Worm (Caenorhabditis elegans): ENCODE measurements around the gene sprp-4.
A peak's percentile ranks its signal among the peaks of the same experiment; 100 is the strongest.

sprp-4 gene

DNA sequence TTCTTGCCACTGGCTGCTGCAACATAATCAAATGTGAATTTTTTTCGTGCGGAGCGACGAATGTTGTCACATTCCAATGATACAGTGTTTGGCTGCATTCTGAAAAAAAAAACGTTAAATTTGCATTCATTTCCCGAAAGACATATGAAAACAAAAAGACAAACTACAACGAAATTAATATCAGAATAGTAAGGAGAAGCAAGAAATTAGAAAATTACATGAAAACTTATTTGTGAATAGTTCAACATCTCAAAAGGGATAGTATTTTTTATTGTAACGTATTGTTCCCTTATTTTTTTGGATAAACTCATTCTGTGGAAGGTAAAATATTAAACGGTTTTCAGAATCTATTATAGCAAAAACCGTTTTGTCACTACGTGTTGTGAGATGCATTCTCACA, at the start of gene sprp-4:
Gene sprp-4, minus strand, starts transcription at position 101 of the 400 bp plus-strand sequence.
- no peak for TF ChIP-seq nhr-20 (tag; optimal IDR thresholded peaks at IDR 0.05)
- no peak for TF ChIP-seq aly-2 (tag; optimal IDR thresholded peaks at IDR 0.05)
- TF ChIP-seq tbx-2 (tag; optimal IDR thresholded peaks at IDR 0.05): no peak
- no peak for TF ChIP-seq C04F5.9 (tag; optimal IDR thresholded peaks at IDR 0.05)
- TF ChIP-seq elt-2 (tag; optimal IDR thresholded peaks at IDR 0.05): no peak
- TF ChIP-seq unc-62 (GFP tag; optimal IDR thresholded peaks at IDR 0.05): no peak
- TF ChIP-seq ama-1 (optimal IDR thresholded peaks at IDR 0.05): no peak
- TF ChIP-seq ceh-88 (GFP tag; IDR thresholded peaks at IDR 0.05): no peak
- TF ChIP-seq unc-130 (tag; optimal IDR thresholded peaks at IDR 0.05): no peak
- no peak for TF ChIP-seq pax-3 (tag; optimal IDR thresholded peaks at IDR 0.05)
- no peak for TF ChIP-seq unc-98 (GFP tag; IDR thresholded peaks at IDR 0.05)
- no peak for TF ChIP-seq hpl-2 (GFP tag; optimal IDR thresholded peaks at IDR 0.05)
- TF ChIP-seq fkh-4 (tag; optimal IDR thresholded peaks at IDR 0.05; ENCODE audit: borderline replicate concordance): no peak
- TF ChIP-seq unc-86 (tag; optimal IDR thresholded peaks at IDR 0.05): no peak
- TF ChIP-seq nhr-28 (tag; optimal IDR thresholded peaks at IDR 0.05): no peak
- no peak for TF ChIP-seq nhr-90 (tag; optimal IDR thresholded peaks at IDR 0.05; ENCODE audit: poor library complexity)

DNA sequence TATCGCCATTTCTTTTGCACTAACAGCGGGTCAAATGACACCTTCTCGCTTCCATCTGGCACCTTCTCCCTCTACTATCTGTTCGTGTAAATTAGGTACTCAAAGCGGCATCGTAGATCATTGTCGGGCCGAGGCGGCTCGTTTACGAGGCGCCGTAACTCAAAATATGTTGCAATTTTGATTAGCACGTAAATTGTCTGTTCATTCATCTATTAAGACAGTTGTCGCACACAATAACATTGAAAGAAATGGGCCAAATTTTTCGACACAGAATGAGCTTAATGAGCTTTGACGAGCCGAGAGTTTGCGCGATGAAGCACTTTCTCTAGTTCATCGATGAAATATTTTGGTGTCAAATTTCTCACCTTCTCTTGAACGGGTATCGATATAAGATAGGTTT, 49.5 kb upstream of the sprp-4 start:
- TF ChIP-seq efl-1 (optimal IDR thresholded peaks at IDR 0.05): no peak
- peak in 1 of 2 experiments; percentile 70 for TF ChIP-seq efl-1 (GFP tag; optimal IDR thresholded peaks at IDR 0.05 in 1 of 2)
- TF ChIP-seq zip-4 (GFP tag; optimal IDR thresholded peaks at IDR 0.05): no peak
- no peak for TF ChIP-seq ceh-82 (tag; optimal IDR thresholded peaks at IDR 0.05)

DNA sequence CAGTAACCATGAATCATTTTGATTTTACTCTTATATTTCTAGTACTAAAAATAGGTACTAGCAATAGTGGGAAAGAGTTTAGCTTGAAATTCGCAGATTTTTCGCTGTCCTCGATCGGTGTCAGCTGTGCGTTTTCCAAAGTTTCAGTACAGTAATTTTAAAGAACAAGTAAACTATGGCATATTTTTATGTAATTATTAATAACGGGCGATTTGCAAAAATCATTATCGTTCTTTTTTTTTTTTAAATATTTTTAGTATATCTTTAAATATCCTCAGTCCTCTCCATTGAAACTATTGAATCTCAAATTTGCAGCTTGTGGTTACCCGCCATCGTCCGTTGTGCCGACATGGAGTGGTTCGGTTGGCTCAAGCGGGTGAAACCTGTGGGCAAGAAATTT, 39.4 kb upstream of the sprp-4 start, which contains the start of gene C13E3.1:
Gene C13E3.1, plus strand, starts transcription at position 301 of the 400 bp plus-strand sequence.
- no peak for TF ChIP-seq fkh-10 (GFP tag; optimal IDR thresholded peaks at IDR 0.05)

DNA sequence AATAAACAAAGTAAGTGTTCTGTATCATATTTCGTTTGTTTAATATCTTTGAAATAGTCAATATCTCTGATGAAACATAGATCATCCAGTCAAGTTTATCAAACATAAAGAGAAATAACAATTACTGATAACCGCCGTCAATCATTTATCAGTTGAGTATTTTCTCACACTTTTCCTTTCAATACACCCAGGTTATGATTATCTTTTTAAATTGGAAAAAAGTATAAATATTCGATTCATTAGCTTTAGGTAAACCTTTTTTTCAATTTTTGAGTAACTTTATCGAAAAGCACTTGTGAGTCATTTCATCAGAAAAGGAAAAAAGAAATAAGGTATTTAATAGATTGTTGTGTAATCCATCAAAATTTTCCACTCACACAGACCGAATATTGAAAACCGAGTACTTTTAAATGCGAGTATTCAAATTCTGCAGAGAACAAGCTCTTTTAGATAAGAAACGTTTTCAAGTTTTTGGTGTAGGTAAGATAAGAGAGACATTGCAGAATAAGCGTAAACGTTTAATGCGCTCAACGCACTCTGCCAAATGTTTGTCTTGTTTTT, 38.0 kb upstream of the sprp-4 start:
- TF ChIP-seq C34B4.2 (tag; optimal IDR thresholded peaks at IDR 0.05) (no peak), ceh-82 (tag; optimal IDR thresholded peaks at IDR 0.05) (no peak), nhr-28 (tag; optimal IDR thresholded peaks at IDR 0.05) (no peak), ceh-90 (tag; optimal IDR thresholded peaks at IDR 0.05) (no peak), elt-2 (tag; optimal IDR thresholded peaks at IDR 0.05) (peak; percentile 65), blmp-1 (tag; optimal IDR thresholded peaks at IDR 0.05) (peak; percentile 40)

DNA sequence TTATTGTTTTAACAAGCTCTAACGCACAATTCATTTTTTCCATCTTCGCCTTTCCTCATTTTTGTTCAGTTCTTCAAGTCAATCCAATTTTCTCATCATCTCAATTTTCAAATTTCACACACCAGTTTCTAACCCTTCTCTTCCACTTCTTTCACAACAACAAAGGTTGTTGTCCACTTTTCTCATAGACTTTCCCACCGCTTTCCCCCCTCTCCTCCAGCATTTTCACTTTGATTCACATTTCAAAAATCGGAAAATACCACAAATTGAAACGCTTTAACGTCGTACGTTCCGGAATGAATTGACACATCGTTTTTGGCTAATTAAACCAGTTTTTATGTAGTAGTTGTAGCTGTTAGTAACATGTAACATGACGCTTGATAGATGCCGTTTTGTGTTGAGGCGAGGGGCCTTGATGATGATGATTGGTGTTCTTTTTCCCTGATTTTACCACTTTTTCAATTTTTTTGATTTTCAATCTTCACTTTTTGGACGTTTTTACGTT, 36.9 kb upstream of the sprp-4 start:
- TF ChIP-seq unc-30 (tag; optimal IDR thresholded peaks at IDR 0.05) (no peak), efl-1 (optimal IDR thresholded peaks at IDR 0.05) (no peak), efl-1 (GFP tag; optimal IDR thresholded peaks at IDR 0.05 in 1 of 2) (peak in 1 of 2 experiments; percentile 70), blmp-1 (tag; optimal IDR thresholded peaks at IDR 0.05) (peak; percentile 85)

DNA sequence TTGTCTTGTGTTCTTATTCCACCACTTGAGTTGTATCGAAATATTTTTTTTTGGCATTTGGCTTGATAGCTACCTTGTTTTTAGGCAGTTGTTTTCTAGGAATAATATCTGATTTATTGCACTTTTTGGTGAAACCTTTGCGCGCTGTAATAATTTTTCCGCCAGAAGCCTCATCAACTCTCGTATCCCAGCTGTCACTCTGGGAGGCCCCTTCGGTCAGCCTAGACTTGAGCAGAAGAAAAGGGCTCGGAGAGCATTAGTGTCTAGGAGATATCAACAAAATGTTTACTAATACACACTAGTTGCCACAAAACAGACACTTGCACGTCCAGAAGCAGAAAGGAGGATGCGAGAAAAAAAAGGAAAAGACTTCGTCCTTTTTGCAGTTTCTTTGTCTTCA, 35.4 kb upstream of the sprp-4 start:
- TF ChIP-seq C04F5.9 (tag; optimal IDR thresholded peaks at IDR 0.05): no peak
- no peak for TF ChIP-seq aha-1 (tag; optimal IDR thresholded peaks at IDR 0.05)
- no peak for TF ChIP-seq mab-9 (GFP tag; IDR thresholded peaks at IDR 0.05)
- TF ChIP-seq nhr-28 (tag; optimal IDR thresholded peaks at IDR 0.05): no peak
- no peak for TF ChIP-seq tbx-2 (tag; optimal IDR thresholded peaks at IDR 0.05)
- TF ChIP-seq nhr-85 (tag): no peak
- no peak for TF ChIP-seq rnt-1 (tag; optimal IDR thresholded peaks at IDR 0.05)
- no peak for TF ChIP-seq irx-1 (tag; optimal IDR thresholded peaks at IDR 0.05)
- no peak for TF ChIP-seq aly-2 (tag; optimal IDR thresholded peaks at IDR 0.05)
- TF ChIP-seq sup-37 (GFP tag; optimal IDR thresholded peaks at IDR 0.05): no peak
- TF ChIP-seq lir-3 (tag; optimal IDR thresholded peaks at IDR 0.05; ENCODE audit: poor library complexity): no peak
- TF ChIP-seq lin-14 (GFP tag; optimal IDR thresholded peaks at IDR 0.05): peak; percentile 26
- TF ChIP-seq lsy-2 (tag; optimal IDR thresholded peaks at IDR 0.05): no peak
- TF ChIP-seq hlh-17 (GFP tag; optimal IDR thresholded peaks at IDR 0.05; ENCODE audit: borderline replicate concordance): no peak
- no peak for TF ChIP-seq unc-62 (GFP tag; optimal IDR thresholded peaks at IDR 0.05)
- TF ChIP-seq dsc-1 (tag; optimal IDR thresholded peaks at IDR 0.05): peak; percentile 55

Measured in whole organism, L1 larva.